Fruit fly (Drosophila melanogaster) S2 (cell line): Measurements from ENCODE around the gene rst.

Experiments
- CG8478 ChIP-seq: fragments of >200 bp; optimal IDR thresholded peaks from 2 replicates; lab custom pipeline; 2018
- CTCF ChIP-seq, 2 experiments: fragments of >200 bp; optimal IDR thresholded peaks; 2 replicates each; lab custom pipeline; 2018

Gene rst

DNA sequence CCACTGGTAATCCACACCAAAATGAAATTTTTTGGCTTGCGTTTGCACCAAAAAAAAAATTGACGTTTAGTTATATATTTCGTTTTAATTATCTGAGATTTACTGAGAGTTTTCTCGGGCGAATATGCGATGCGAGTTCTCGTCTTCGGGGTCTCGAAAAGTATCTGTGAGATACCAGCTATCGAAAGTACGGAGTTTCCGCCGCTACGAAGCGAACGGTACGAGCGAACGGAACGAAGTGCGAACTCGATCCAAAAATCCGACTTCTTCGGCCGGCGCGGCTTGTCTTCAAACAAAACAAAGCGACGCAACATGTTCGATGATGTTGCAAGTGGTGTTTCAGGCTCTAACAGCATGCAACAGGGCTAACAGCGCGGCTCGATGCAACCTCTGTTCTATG is at the start of gene rst:
Gene rst (minus strand): TSS at position 242 of the 400 bp plus-strand sequence.
- TF ChIP-seq CG8478 (lab: Kevin White, UChicago) (no peak), CTCF (optimal IDR thresholded peaks at IDR 0.05; lab: Kevin White, UChicago) (no peak)

dm6 chrX:3022464-3022863 is 48.8 kb upstream of the rst start:
- TF ChIP-seq CTCF (optimal IDR thresholded peaks at IDR 0.05; lab: Kevin White, UChicago), result no peak
- TF ChIP-seq CG8478 (lab: Kevin White, UChicago), result no peak

dm6 chrX:3021542-3021941 is 47.9 kb upstream of the rst start:
- no peak for TF ChIP-seq CTCF (optimal IDR thresholded peaks at IDR 0.05; lab: Kevin White, UChicago)
- no peak for TF ChIP-seq CG8478 (lab: Kevin White, UChicago)

DNA sequence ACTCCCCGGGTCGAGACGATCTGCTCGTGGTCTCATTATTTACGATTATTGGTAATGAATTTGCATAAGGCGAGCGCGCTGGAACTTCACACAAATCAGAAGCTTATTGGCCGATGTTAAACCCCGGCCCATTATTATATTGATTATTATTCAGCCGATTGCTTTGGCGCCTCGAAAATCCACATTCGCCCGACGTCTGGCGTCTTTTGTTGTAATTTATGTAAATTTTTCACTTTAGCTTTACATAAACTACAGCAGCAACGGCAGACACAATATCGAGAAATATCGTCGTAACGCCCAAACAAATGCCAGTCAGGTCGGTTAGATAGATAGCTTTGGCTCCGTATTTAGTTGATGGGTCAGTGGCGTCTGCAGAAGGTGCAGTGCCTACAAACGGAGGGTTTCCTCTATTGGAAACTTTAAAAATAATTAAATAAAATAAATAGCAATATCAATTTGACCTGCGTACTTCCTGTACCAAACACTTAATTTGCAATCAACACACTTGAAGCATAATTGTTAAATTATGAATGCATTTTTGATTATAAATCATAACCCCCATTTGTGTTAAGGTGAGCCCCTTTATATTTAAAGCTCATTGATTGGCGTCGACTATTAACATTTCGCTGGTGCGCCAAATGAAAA is 45.8 kb upstream of the rst start:
- TF ChIP-seq CG8478 (lab: Kevin White, UChicago) (no peak), CTCF (optimal IDR thresholded peaks at IDR 0.05; lab: Kevin White, UChicago) (no peak)

DNA sequence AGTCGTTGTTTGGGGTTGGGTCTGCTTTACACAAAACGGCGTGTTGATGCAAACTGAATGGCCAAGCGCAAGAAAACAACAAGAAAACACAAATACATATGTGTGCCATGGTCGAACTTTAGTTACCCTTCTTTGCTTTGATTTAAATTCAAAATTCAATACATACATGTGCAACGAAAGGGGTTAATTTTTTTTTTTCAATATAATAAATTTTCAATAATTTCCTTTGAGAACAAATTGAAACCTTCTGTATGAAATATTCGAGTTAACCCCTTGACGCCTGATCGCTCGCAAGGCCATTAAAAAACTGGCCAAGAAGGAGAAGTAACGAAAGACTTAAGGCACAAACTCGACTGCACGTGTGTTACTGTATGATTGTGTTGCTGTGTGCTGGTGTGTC is 45.0 kb upstream of the rst start:
- TF ChIP-seq CG8478 (lab: Kevin White, UChicago), result no peak
- no peak for TF ChIP-seq CTCF (optimal IDR thresholded peaks at IDR 0.05; lab: Kevin White, UChicago)

DNA sequence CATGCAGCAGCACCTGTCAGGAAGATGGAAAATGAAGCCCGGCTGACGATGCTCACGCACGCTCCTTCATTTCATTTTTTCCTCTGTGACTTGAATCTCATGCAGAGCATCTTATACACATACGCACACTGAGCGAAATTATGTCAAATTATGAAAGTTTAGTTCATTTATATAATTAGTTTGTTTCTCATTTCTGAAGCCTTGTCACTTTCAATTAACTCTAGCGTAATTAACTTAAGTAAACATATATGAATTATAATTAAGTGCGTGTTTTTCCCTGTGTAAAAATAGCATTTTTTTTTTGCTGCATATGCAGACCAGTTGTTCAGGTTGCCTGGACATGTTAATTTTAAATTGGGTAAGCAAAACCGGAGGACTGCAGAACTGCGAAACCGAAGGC is 42.8 kb upstream of the rst start:
- TF ChIP-seq CG8478 (lab: Kevin White, UChicago) (no peak), CTCF (optimal IDR thresholded peaks at IDR 0.05; lab: Kevin White, UChicago) (no peak)

- no peak for TF ChIP-seq CG8478 (lab: Kevin White, UChicago)
- TF ChIP-seq CTCF (optimal IDR thresholded peaks at IDR 0.05; lab: Kevin White, UChicago), result no peak
Observed at dm6 chrX:3013276-3013675, 39.6 kb upstream of the rst start.

dm6 chrX:3012042-3012441 is 38.4 kb upstream of the rst start:
- TF ChIP-seq CTCF (optimal IDR thresholded peaks at IDR 0.05; lab: Kevin White, UChicago), result no peak
- TF ChIP-seq CG8478 (lab: Kevin White, UChicago), result no peak

- TF ChIP-seq CG8478 (lab: Kevin White, UChicago) (no peak), CTCF (optimal IDR thresholded peaks at IDR 0.05; lab: Kevin White, UChicago) (no peak)
Observed at dm6 chrX:3009986-3010385, 36.4 kb upstream of the rst start.

dm6 chrX:3007770-3008169 is 34.1 kb upstream of the rst start:
- no peak for TF ChIP-seq CTCF (optimal IDR thresholded peaks at IDR 0.05; lab: Kevin White, UChicago)

- no peak for TF ChIP-seq CTCF (optimal IDR thresholded peaks at IDR 0.05; lab: Kevin White, UChicago)
- TF ChIP-seq CG8478 (lab: Kevin White, UChicago), result no peak
Observed at dm6 chrX:3005759-3006158, 32.1 kb upstream of the rst start.

DNA sequence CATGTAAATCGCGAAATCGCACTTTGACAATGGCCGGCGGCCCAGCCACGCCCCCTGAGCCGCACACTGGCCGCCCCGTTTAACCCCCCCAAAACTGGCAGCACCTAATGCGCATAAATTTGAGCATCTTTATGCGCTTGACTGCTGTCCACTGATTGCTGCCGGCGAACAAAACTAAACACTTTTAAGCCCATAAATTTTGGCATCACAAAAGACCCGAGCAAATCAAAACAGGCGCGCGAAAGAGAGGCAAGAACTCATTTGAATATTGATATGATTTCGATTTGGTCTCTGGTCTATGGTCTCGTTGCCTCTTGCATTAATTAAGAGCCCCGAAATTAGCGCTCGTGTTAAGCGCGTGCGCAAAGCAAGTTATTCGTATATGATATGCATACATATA is 28.5 kb upstream of the rst start:
- no peak for TF ChIP-seq CG8478 (lab: Kevin White, UChicago)
- TF ChIP-seq CTCF (optimal IDR thresholded peaks at IDR 0.05; lab: Kevin White, UChicago), result no peak

DNA sequence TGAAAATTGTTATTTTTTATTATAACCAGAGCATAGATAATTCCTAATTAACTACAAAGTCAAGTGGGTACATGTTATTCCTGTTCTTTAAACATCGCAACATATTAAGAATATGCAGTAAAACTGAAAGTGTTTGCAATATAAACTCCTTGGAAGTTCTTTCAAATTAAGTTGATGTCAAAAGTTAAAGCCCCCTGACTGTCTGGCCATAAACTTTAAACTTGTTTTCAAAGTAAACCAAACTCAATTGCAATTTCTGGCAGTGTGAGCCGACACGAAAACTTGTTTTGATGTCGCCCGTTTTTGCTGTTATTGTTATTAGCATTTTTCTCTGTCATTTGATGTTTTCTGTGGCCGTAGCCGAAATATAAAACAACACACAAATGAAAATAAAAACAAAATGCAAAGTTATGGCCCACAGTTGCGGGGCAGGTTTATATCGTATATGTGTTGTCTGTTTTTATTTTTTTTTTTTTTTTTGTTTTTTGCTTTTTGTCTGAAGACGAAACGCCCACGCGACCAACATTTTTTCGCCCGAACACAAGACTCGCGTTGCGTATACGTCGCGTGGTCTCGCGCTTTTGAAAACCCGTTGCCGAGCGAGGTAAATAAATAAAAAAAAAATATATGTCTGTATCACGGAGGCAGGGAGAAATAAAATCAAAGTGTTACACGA is 19.6 kb upstream of the rst start:
- TF ChIP-seq CG8478 (lab: Kevin White, UChicago) (no peak), CTCF (optimal IDR thresholded peaks at IDR 0.05; lab: Kevin White, UChicago) (no peak)

DNA sequence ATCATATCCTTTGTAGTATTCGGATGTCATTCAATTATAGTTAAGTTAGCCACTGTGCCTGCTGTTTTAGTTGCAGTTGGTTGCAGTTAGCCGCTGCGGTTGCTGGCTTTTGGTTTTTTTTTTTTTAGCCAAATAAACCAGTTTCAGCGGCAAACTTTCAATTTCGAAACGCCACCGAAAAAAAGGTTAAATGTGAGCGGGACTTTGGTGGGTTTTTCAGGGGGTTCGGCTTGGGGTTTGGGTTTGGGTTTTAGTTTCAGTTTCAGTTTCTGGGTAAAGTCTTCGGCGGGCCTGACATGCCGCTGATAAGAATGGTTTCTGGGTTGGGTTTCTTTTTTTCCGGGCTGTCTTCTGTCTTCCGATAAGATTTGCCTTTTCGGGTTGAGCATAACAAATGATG is 17.3 kb upstream of the rst start:
- no peak for TF ChIP-seq CTCF (optimal IDR thresholded peaks at IDR 0.05; lab: Kevin White, UChicago)
- TF ChIP-seq CG8478 (lab: Kevin White, UChicago), result no peak

- TF ChIP-seq CG8478 (lab: Kevin White, UChicago) (no peak), CTCF (optimal IDR thresholded peaks at IDR 0.05; lab: Kevin White, UChicago) (no peak)
Observed at dm6 chrX:2989332-2989731, 15.7 kb upstream of the rst start.

dm6 chrX:2987320-2987719 is 13.7 kb upstream of the rst start:
- TF ChIP-seq CTCF (optimal IDR thresholded peaks at IDR 0.05; lab: Kevin White, UChicago), result no peak
- no peak for TF ChIP-seq CG8478 (lab: Kevin White, UChicago)
